Worm (Caenorhabditis elegans) whole organism, midembryonic: ENCODE data around the gene C50B8.6.

Source experiments
- T22C8.4 ChIP-seq: fragments of 200-800 bp; sonication (Bioruptor generic); IDR thresholded peaks from 2 replicates; pipeline ENCODE4 v1.3.6; 2022; ENCODE audit warnings: missing genetic modification characterization, missing compliant biosample characterization
- cog-1 ChIP-seq: sonication (generic microtip); optimal IDR thresholded peaks from 2 replicates; lab custom pipeline; 2016; ENCODE audit warnings: missing genetic modification characterization, missing compliant biosample characterization
- flt-1 ChIP-seq: fragments of 200-800 bp; sonication (Bioruptor generic); IDR thresholded peaks from 2 replicates; pipeline ENCODE4 v1.3.6; 2022; ENCODE audit warnings: missing genetic modification characterization, missing compliant biosample characterization
- klf-2 ChIP-seq: fragments of 200-800 bp; sonication (Bioruptor generic); conservative IDR thresholded peaks from 2 replicates; pipeline ENCODE4 v1.3.6; 2022; ENCODE audit warnings: missing genetic modification reagents, missing genetic modification characterization, missing compliant biosample characterization
- med-1 ChIP-seq: sonication (generic microtip); optimal IDR thresholded peaks from 2 replicates; lab custom pipeline; 2017; ENCODE audit warnings: missing genetic modification characterization, mild to moderate bottlenecking, missing compliant biosample characterization, antibody characterized with exemption, missing genetic modification reagents; ENCODE audit not compliant: insufficient read depth
- ref-1 ChIP-seq: fragments of 200-800 bp; sonication (Bioruptor generic); conservative IDR thresholded peaks from 2 replicates; pipeline ENCODE4 v1.3.6; 2022; ENCODE audit warnings: missing genetic modification reagents, missing genetic modification characterization, missing compliant biosample characterization
- tab-1 ChIP-seq: fragments of 200-800 bp; sonication (Bioruptor generic); IDR thresholded peaks from 2 replicates; pipeline ENCODE4 v1.3.6; 2022; ENCODE audit warnings: missing genetic modification characterization, missing compliant biosample characterization
- ztf-23 ChIP-seq: fragments of 200-800 bp; sonication (Bioruptor generic); IDR thresholded peaks from 2 replicates; pipeline ENCODE4 v1.3.6; 2022; ENCODE audit warnings: missing genetic modification reagents, missing genetic modification characterization, missing compliant biosample characterization
- ztf-29 ChIP-seq: fragments of 200-800 bp; sonication (Bioruptor generic); IDR thresholded peaks from 2 replicates; pipeline ENCODE4 v1.3.6; 2022; ENCODE audit warnings: missing genetic modification reagents, missing genetic modification characterization, missing compliant biosample characterization

C50B8.6 gene

ce11 chrV:13577463-13577862 lies 1.3 kb upstream of the C50B8.6 start:
- TF ChIP-seq cog-1 (no peak), med-1 (no peak), flt-1 (GFP tag; lab: Robert Waterston, UW) (no peak), ztf-29 (GFP tag; lab: Robert Waterston, UW) (no peak), ref-1 (GFP tag; lab: Robert Waterston, UW) (no peak), klf-2 (GFP tag; lab: Robert Waterston, UW) (no peak), T22C8.4 (GFP tag; lab: Robert Waterston, UW) (no peak), ztf-23 (GFP tag; lab: Robert Waterston, UW) (no peak), tab-1 (GFP tag; lab: Robert Waterston, UW) (no peak)

ce11 chrV:13580696-13581095 lies 1.9 kb downstream of the C50B8.6 start, which contains the start of gene C50B8.5:
C50B8.5 (plus strand) TSS chrV:13580968.
- no peak for TF ChIP-seq med-1
- TF ChIP-seq ztf-29 (GFP tag; lab: Robert Waterston, UW) = no peak
- no peak for TF ChIP-seq flt-1 (GFP tag; lab: Robert Waterston, UW)
- TF ChIP-seq klf-2 (GFP tag; lab: Robert Waterston, UW) = no peak
- TF ChIP-seq cog-1 = no peak
- TF ChIP-seq ztf-23 (GFP tag; lab: Robert Waterston, UW) = no peak
- TF ChIP-seq T22C8.4 (GFP tag; lab: Robert Waterston, UW) = no peak

- TF ChIP-seq med-1 = no peak
Measured at ce11 chrV:13584484-13584883, 5.7 kb downstream of the C50B8.6 start, which contains the start of gene F53F4.1. F53F4.1 (plus strand) TSS chrV:13584784.

ce11 chrV:13587902-13588301 lies 9.1 kb downstream of the C50B8.6 start, which contains the start of gene F53F4.17:
F53F4.17 (plus strand) TSS chrV:13588202.
- no peak for TF ChIP-seq klf-2 (GFP tag; lab: Robert Waterston, UW)
- TF ChIP-seq ztf-23 (GFP tag; lab: Robert Waterston, UW) = no peak
- no peak for TF ChIP-seq T22C8.4 (GFP tag; lab: Robert Waterston, UW)
- TF ChIP-seq ztf-29 (GFP tag; lab: Robert Waterston, UW) = no peak
- TF ChIP-seq tab-1 (GFP tag; lab: Robert Waterston, UW) = no peak
- no peak for TF ChIP-seq med-1
- no peak for TF ChIP-seq cog-1
- no peak for TF ChIP-seq flt-1 (GFP tag; lab: Robert Waterston, UW)
- TF ChIP-seq ref-1 (GFP tag; lab: Robert Waterston, UW) = no peak

- no peak for TF ChIP-seq ztf-29 (GFP tag; lab: Robert Waterston, UW)
- no peak for TF ChIP-seq tab-1 (GFP tag; lab: Robert Waterston, UW)
- TF ChIP-seq ztf-23 (GFP tag; lab: Robert Waterston, UW) = no peak
- no peak for TF ChIP-seq T22C8.4 (GFP tag; lab: Robert Waterston, UW)
- no peak for TF ChIP-seq ref-1 (GFP tag; lab: Robert Waterston, UW)
- no peak for TF ChIP-seq klf-2 (GFP tag; lab: Robert Waterston, UW)
- TF ChIP-seq flt-1 (GFP tag; lab: Robert Waterston, UW) = no peak
- no peak for TF ChIP-seq med-1
- TF ChIP-seq cog-1 = no peak
Measured at ce11 chrV:13589494-13590176, 10.9 kb downstream of the C50B8.6 start, which contains the start of the genes F53F4.2 and F53F4.18. F53F4.2 (minus strand) TSS chrV:13589594. F53F4.18 (plus strand) TSS chrV:13590126.

ce11 chrV:13591504-13592174 lies 12.9 kb downstream of the C50B8.6 start, which contains the start of gene tbcb-1:
tbcb-1 (plus strand) TSS chrV:13592124.
- TF ChIP-seq cog-1 (no peak), med-1 (no peak), tab-1 (GFP tag; lab: Robert Waterston, UW) (no peak), klf-2 (GFP tag; lab: Robert Waterston, UW) (no peak), ztf-29 (GFP tag; lab: Robert Waterston, UW) (no peak), flt-1 (GFP tag; lab: Robert Waterston, UW) (no peak), ztf-23 (GFP tag; lab: Robert Waterston, UW) (no peak), T22C8.4 (GFP tag; lab: Robert Waterston, UW) (no peak), ref-1 (GFP tag; lab: Robert Waterston, UW) (no peak)

ce11 chrV:13593083-13593482 lies 14.3 kb downstream of the C50B8.6 start, which contains the start of gene F53F4.4:
F53F4.4 (plus strand) TSS chrV:13593383.
- TF ChIP-seq T22C8.4 (GFP tag; lab: Robert Waterston, UW) (no peak), flt-1 (GFP tag; lab: Robert Waterston, UW) (no peak), ztf-29 (GFP tag; lab: Robert Waterston, UW) (no peak), cog-1 (no peak), med-1 (no peak), klf-2 (GFP tag; lab: Robert Waterston, UW) (no peak), ref-1 (GFP tag; lab: Robert Waterston, UW) (no peak), ztf-23 (GFP tag; lab: Robert Waterston, UW) (no peak), tab-1 (GFP tag; lab: Robert Waterston, UW) (no peak)

ce11 chrV:13598370-13598769 lies 19.6 kb downstream of the C50B8.6 start:
- TF ChIP-seq ztf-29 (GFP tag; lab: Robert Waterston, UW) = no peak
- TF ChIP-seq flt-1 (GFP tag; lab: Robert Waterston, UW) = no peak
- TF ChIP-seq ztf-23 (GFP tag; lab: Robert Waterston, UW) = no peak
- TF ChIP-seq T22C8.4 (GFP tag; lab: Robert Waterston, UW) = no peak
- TF ChIP-seq ref-1 (GFP tag; lab: Robert Waterston, UW) = no peak
- TF ChIP-seq tab-1 (GFP tag; lab: Robert Waterston, UW) = no peak
- no peak for TF ChIP-seq cog-1
- TF ChIP-seq med-1 = no peak

- TF ChIP-seq ref-1 (GFP tag; lab: Robert Waterston, UW) = no peak
- TF ChIP-seq T22C8.4 (GFP tag; lab: Robert Waterston, UW) = no peak
- no peak for TF ChIP-seq ztf-23 (GFP tag; lab: Robert Waterston, UW)
- TF ChIP-seq klf-2 (GFP tag; lab: Robert Waterston, UW) = no peak
- TF ChIP-seq flt-1 (GFP tag; lab: Robert Waterston, UW) = no peak
- TF ChIP-seq tab-1 (GFP tag; lab: Robert Waterston, UW) = no peak
- no peak for TF ChIP-seq cog-1
- TF ChIP-seq med-1 = no peak
Measured at ce11 chrV:13600882-13601281, 22.1 kb downstream of the C50B8.6 start, which contains the start of gene rdy-2. rdy-2 (minus strand) TSS chrV:13600982.
